Fruit fly (Drosophila melanogaster) whole organism, adult: Measurements from ENCODE around the gene CG10147.
A peak's percentile ranks its signal among the peaks of the same experiment; 100 is the strongest.

Experiments used
- CG11617 ChIP-seq: fragments of 200-800 bp; sonication (Bioruptor generic); optimal IDR thresholded peaks from 2 replicates; lab custom pipeline; 2017; ENCODE audit warnings: mild to moderate bottlenecking, missing biosample characterization, missing genetic modification reagents, missing genetic modification characterization
- CG12768 ChIP-seq: fragments of 200-800 bp; sonication (Bioruptor generic); optimal IDR thresholded peaks from 2 replicates; lab custom pipeline; 2017; ENCODE audit warnings: missing biosample characterization, missing genetic modification characterization, mild to moderate bottlenecking, moderate library complexity, missing genetic modification reagents
- CG14711 ChIP-seq: fragments of 200-800 bp; sonication (Bioruptor generic); optimal IDR thresholded peaks from 2 replicates; lab custom pipeline; 2018; ENCODE audit warnings: missing biosample characterization, mild to moderate bottlenecking, missing genetic modification characterization, moderate library complexity
- CG1620 ChIP-seq: fragments of 200-800 bp; sonication (Bioruptor generic); optimal IDR thresholded peaks from 2 replicates; lab custom pipeline; 2016; ENCODE audit warnings: missing biosample characterization, missing genetic modification characterization
- CG33017 ChIP-seq: fragments of 200-800 bp; sonication (Bioruptor generic); optimal IDR thresholded peaks from 2 replicates; lab custom pipeline; 2018; ENCODE audit warnings: missing biosample characterization, mild to moderate bottlenecking, missing genetic modification characterization, moderate library complexity
- CG5204 ChIP-seq: fragments of 200-800 bp; sonication (Bioruptor generic); optimal IDR thresholded peaks from 2 replicates; lab custom pipeline; 2016; ENCODE audit warnings: missing biosample characterization, missing genetic modification characterization
- CG7045 ChIP-seq: fragments of 200-800 bp; sonication (Bioruptor generic); optimal IDR thresholded peaks from 2 replicates; lab custom pipeline; 2017; ENCODE audit warnings: missing biosample characterization, mild to moderate bottlenecking, missing genetic modification characterization
- CG7101 ChIP-seq: fragments of 200-800 bp; sonication (Bioruptor generic); optimal IDR thresholded peaks from 2 replicates; lab custom pipeline; 2018; ENCODE audit warnings: missing biosample characterization, mild to moderate bottlenecking, missing genetic modification characterization, moderate library complexity
- Clk ChIP-seq: fragments of 200-800 bp; sonication (Bioruptor generic); optimal IDR thresholded peaks from 2 replicates; lab custom pipeline; 2017; ENCODE audit warnings: missing biosample characterization, missing genetic modification characterization
- Crg-1 ChIP-seq: fragments of 200-800 bp; sonication (Bioruptor generic); optimal IDR thresholded peaks from 2 replicates; lab custom pipeline; 2016; ENCODE audit warnings: missing biosample characterization, missing genetic modification characterization
- Hr96 ChIP-seq: fragments of 200-800 bp; sonication (Bioruptor generic); optimal IDR thresholded peaks from 2 replicates; lab custom pipeline; 2016; ENCODE audit warnings: missing biosample characterization, missing genetic modification characterization
- Mnt ChIP-seq: fragments of 200-800 bp; sonication (Bioruptor generic); optimal IDR thresholded peaks from 2 replicates; lab custom pipeline; 2016; ENCODE audit warnings: missing biosample characterization, mild to moderate bottlenecking, missing genetic modification characterization
- bab1 ChIP-seq: fragments of 200-800 bp; sonication (Bioruptor generic); optimal IDR thresholded peaks from 3 replicates; lab custom pipeline; 2019; ENCODE audit warnings: missing biosample characterization, mild to moderate bottlenecking, missing genetic modification characterization, moderate library complexity
- cic ChIP-seq: fragments of 200-800 bp; sonication (Bioruptor generic); optimal IDR thresholded peaks from 2 replicates; lab custom pipeline; 2017; ENCODE audit warnings: missing biosample characterization, mild to moderate bottlenecking, missing genetic modification characterization, moderate library complexity
- cnc ChIP-seq, 2 experiments: fragments of >200 bp; optimal IDR thresholded peaks; 2 replicates each; lab custom pipeline; 2017
- kay ChIP-seq: fragments of 200-800 bp; sonication (Bioruptor generic); peaks from one replicate; lab custom pipeline; 2016; ENCODE audit warnings: missing biosample characterization, missing genetic modification characterization, borderline replicate concordance
- ovo ChIP-seq: fragments of 200-800 bp; sonication (Bioruptor generic); optimal IDR thresholded peaks from 2 replicates; lab custom pipeline; 2016; ENCODE audit warnings: missing biosample characterization, missing genetic modification characterization
- pad ChIP-seq: fragments of 200-800 bp; sonication (Bioruptor generic); optimal IDR thresholded peaks from 3 replicates; lab custom pipeline; 2017; ENCODE audit warnings: missing biosample characterization, missing genetic modification characterization, mild to moderate bottlenecking, moderate library complexity, missing genetic modification reagents
- tj ChIP-seq: fragments of 200-800 bp; sonication (Bioruptor generic); optimal IDR thresholded peaks from 3 replicates; lab custom pipeline; 2017; ENCODE audit warnings: missing biosample characterization, mild to moderate bottlenecking, missing genetic modification characterization, moderate library complexity
- toe ChIP-seq: fragments of 200-800 bp; sonication (Bioruptor generic); optimal IDR thresholded peaks from 2 replicates; lab custom pipeline; 2016; ENCODE audit warnings: missing biosample characterization, missing genetic modification characterization

CG10147 gene

DNA sequence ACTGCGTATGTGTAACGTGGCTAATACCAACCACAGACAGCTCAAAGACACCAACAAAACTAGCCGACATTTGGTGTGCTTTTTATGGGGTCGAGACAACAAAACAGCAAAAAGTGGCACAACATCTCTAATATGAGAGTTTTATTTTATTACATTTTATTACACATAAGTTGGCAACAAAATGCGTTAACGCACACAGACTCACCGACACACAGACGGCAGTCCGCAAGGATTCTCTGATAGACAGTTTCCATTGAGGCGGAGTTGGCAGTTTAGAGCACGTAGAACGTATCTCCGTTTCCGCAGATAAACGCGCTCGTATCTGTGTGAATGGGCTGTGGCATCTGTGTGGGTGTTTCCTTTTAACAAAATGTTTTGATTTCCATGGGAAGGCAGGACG lies 19.9 kb upstream of the CG10147 start:
- TF ChIP-seq cnc (optimal IDR thresholded peaks at IDR 0.05; lab: Kevin White, UChicago) (no peak), CG11617 (GFP tag; lab: Kevin White, UChicago) (no peak), CG5204 (GFP tag; lab: Kevin White, UChicago) (no peak), bab1 (GFP tag; lab: Kevin White, UChicago) (no peak), pad (GFP tag; lab: Kevin White, UChicago) (no peak), CG12768 (no peak), CG1620 (no peak), Crg-1 (GFP tag; lab: Kevin White, UChicago) (no peak), Mnt (no peak), tj (GFP tag; lab: Kevin White, UChicago) (no peak), CG14711 (tag; lab: Kevin White, UChicago) (no peak), toe (GFP tag; lab: Kevin White, UChicago) (no peak), Clk (GFP tag; lab: Kevin White, UChicago) (no peak), ovo (no peak)

DNA sequence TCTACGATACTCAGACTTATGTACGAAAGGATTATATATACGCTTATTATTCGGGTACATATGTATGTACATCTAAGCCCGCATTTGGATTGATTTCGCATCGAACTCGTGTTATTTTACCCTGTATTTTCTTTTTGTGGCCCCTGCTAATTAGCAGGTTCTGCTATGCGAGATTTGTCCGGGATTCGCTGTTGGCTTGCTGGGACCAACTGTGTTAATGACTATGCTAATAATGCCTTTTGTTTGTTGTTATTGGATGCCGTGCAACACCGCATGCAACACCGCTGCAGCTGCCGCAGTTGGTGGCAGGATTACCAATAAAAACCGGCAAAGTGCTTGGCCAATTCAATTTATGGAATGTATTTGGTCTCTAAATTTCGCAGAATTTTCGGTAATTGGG lies 12.2 kb upstream of the CG10147 start:
- TF ChIP-seq CG7045 = no peak
- TF ChIP-seq tj (GFP tag; lab: Kevin White, UChicago) = no peak
- TF ChIP-seq CG1620 = no peak
- no peak for TF ChIP-seq pad (GFP tag; lab: Kevin White, UChicago)
- TF ChIP-seq CG14711 (tag; lab: Kevin White, UChicago) = no peak

DNA sequence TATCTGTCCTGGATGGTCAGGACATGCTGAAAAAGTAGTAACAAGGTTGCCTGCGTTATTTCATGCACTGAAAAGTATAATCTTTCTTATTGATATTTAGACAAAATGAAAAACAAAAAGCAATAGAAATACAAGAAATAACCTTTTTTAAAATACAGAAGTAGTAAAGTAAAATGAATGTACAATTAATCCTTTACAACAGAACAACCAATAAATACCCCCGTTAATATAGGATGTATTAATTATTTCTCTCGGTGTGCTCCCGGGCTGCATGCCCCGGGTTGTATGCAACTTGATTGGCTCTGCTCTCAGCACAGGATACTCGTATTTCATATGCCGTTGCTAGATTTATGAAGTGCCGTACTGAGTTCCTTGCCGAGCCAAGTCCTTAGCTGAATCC lies 10.4 kb upstream of the CG10147 start:
- TF ChIP-seq cnc (optimal IDR thresholded peaks at IDR 0.05; lab: Kevin White, UChicago) = no peak
- TF ChIP-seq tj (GFP tag; lab: Kevin White, UChicago) = no peak
- no peak for TF ChIP-seq CG33017 (tag; lab: Kevin White, UChicago)
- no peak for TF ChIP-seq pad (GFP tag; lab: Kevin White, UChicago)
- no peak for TF ChIP-seq kay (GFP tag; lab: Kevin White, UChicago)
- no peak for TF ChIP-seq bab1 (GFP tag; lab: Kevin White, UChicago)

DNA sequence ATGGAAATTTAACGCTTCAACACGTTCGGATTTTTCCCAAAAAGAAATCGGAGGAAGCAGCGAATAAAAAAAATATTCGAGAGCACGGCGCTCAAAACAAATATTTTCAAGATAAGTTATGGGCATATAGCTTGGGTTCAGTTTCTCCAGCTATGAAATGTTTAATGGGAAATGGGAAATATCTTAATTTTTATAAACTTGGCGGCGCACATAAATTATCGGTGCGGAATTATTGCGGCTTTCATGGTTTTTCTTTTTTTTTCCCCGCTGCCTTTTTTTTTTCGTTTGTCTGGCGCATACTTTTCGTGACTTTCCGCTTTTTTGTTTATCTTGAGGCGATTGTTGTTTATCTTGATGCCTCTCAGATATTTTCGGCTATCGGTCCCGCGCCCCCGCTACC lies 9.8 kb upstream of the CG10147 start:
- TF ChIP-seq bab1 (GFP tag; lab: Kevin White, UChicago) (no peak), CG11617 (GFP tag; lab: Kevin White, UChicago) (no peak), pad (GFP tag; lab: Kevin White, UChicago) (no peak), cic (GFP tag; lab: Kevin White, UChicago) (no peak), kay (GFP tag; lab: Kevin White, UChicago) (no peak), Clk (GFP tag; lab: Kevin White, UChicago) (no peak), CG14711 (tag; lab: Kevin White, UChicago) (no peak), ovo (no peak), cnc (optimal IDR thresholded peaks at IDR 0.05; lab: Kevin White, UChicago) (no peak), CG7101 (tag; lab: Kevin White, UChicago) (no peak), tj (GFP tag; lab: Kevin White, UChicago) (no peak), CG7045 (no peak), Crg-1 (GFP tag; lab: Kevin White, UChicago) (no peak), CG12768 (no peak), CG33017 (tag; lab: Kevin White, UChicago) (no peak), Mnt (no peak), toe (GFP tag; lab: Kevin White, UChicago) (no peak)

DNA sequence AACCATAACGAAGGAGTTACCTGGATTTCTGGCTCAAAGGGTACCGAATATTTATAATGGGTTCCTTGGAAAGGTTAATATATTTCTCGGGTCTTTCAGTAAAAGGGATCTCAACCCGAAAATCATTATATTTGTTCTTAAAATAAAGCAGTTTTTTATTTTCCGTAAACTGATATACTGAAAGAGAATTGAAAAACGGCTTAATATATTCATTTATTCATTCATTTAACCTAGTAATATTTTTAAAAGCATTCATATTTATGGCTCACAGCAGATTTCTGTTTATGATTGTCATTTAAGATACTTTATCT lies 8.7 kb upstream of the CG10147 start:
- TF ChIP-seq kay (GFP tag; lab: Kevin White, UChicago) (peak; percentile 70), Mnt (no peak), toe (GFP tag; lab: Kevin White, UChicago) (no peak)

DNA sequence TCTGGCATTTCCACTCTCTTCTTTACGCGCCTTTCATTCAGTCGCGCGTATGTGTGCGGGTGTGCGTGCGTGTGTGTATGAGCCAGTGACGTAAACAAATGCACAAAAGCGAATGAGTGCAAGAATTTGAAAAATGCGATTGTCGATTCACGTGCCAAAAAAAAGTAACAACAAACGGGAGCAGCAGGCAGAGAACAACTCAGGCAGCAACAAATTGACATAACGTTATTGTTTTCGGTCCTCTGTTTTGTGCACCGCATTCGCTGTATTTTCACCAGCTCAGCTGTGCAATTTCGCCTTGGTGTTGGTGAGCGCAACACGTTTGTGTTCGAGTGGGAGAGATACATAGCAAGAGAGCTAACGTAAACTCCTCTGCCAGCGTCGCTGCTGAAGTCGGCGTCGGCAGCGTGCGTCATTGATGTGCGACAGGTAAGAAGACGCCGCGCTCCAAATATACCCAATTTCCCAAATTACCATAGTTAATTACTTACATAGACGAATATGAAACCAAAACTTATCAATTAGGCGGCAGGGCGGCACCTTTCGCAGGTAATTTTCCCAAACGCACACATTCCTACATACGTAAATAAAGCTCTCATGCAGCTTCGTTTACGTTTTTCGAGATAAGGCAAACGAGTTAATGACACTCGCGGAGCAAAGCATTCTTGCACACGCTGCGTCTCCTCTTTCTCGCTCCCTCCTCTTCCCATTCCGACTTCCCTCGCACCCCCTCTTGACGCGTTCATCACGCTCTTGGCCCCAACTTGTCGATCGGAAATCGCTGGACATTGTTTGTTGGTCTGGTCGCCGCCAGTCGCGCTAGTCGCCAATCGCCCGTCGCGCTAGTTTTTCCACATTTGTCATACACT lies 8.1 kb upstream of the CG10147 start:
- TF ChIP-seq Mnt = peak; percentile 69
- TF ChIP-seq CG33017 (tag; lab: Kevin White, UChicago) = no peak
- no peak for TF ChIP-seq CG7045
- TF ChIP-seq ovo = no peak
- peak; percentile 12 for TF ChIP-seq kay (GFP tag; lab: Kevin White, UChicago)
- TF ChIP-seq cic (GFP tag; lab: Kevin White, UChicago) = peak; percentile 69
- TF ChIP-seq CG1620 = no peak

DNA sequence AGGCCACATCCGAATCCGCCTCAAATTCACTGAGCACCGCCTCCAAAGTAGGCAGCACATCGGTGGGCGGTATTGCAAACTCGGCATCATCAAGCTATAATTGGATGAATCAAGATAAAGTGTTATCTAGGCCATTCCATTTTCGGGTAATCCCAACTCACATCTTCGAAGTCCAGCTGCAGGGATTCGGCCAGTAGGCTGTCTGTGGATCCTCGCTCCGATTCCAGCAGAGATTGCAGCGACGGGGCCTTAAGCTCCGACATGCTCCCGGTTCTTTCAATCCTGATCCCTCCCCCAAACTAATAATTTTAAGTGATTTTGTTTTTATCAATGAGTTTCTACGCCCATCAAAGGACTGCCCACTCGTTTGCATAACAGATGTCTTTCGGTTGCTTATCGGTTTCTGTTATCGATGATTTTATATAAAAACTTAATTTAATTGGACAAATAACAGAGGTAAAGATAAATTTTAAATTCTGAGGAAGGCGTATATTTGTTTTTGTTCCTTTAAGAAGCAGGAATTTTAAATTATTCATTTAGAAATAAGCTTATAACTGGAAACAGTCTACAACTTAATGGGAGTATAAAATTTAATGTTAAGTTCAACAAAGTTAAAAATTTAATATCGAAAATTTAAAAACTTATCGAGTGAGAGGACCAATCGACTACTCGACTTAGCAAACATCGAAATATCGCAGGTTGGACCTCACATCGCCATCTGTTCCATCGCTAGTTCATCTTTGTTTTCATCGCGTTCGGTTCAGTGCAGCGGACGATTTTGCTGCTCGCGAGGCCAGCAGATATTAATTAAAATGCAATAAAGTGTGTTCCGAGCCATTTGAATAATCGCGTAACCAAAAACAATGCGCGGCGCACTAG lies 6.9 kb upstream of the CG10147 start, which contains the start of the genes Vps8 and sfl:
Vps8 (minus strand) TSS at position 370 of the 879 bp plus-strand sequence.
sfl (plus strand) TSS at position 753 of the 879 bp plus-strand sequence.
- TF ChIP-seq toe (GFP tag; lab: Kevin White, UChicago) = peak; percentile 68
- no peak for TF ChIP-seq cic (GFP tag; lab: Kevin White, UChicago)
- TF ChIP-seq Crg-1 (GFP tag; lab: Kevin White, UChicago) = no peak
- TF ChIP-seq CG12768 = no peak
- TF ChIP-seq pad (GFP tag; lab: Kevin White, UChicago) = peak; percentile 39
- peak; percentile 38 for TF ChIP-seq CG7045
- peak; percentile 48 for TF ChIP-seq CG14711 (tag; lab: Kevin White, UChicago)
- TF ChIP-seq bab1 (GFP tag; lab: Kevin White, UChicago) = peak; percentile 24
- no peak for TF ChIP-seq cnc (optimal IDR thresholded peaks at IDR 0.05; lab: Kevin White, UChicago)
- peak; percentile 12 for TF ChIP-seq CG11617 (GFP tag; lab: Kevin White, UChicago)
- TF ChIP-seq CG33017 (tag; lab: Kevin White, UChicago) = no peak
- TF ChIP-seq Clk (GFP tag; lab: Kevin White, UChicago) = no peak
- peak; percentile 15 for TF ChIP-seq CG7101 (tag; lab: Kevin White, UChicago)
- no peak for TF ChIP-seq Mnt
- TF ChIP-seq tj (GFP tag; lab: Kevin White, UChicago) = no peak
- TF ChIP-seq kay (GFP tag; lab: Kevin White, UChicago) = peak; percentile 61
- TF ChIP-seq CG1620 = peak; percentile 40
- no peak for TF ChIP-seq ovo
- TF ChIP-seq CG5204 (GFP tag; lab: Kevin White, UChicago) = peak; percentile 36
- TF ChIP-seq Hr96 (GFP tag; lab: Kevin White, UChicago) = peak; percentile 40
